Fruit fly (Drosophila melanogaster) Kc167 (cell line): ENCODE measurements around the gene Pfdn1.

Experiments
- Myc ChIP-seq: fragments of >200 bp; optimal IDR thresholded peaks from 2 replicates; lab custom pipeline; 2017; ENCODE audit warnings: missing external identifiers
- Sin3A ChIP-seq: fragments of >200 bp; optimal IDR thresholded peaks from 2 replicates; lab custom pipeline; 2018; ENCODE audit warnings: missing external identifiers
- h ChIP-seq: fragments of >200 bp; optimal IDR thresholded peaks from 3 replicates; lab custom pipeline; 2018; ENCODE audit warnings: missing external identifiers
- insv ChIP-seq: fragments of >200 bp; optimal IDR thresholded peaks from 3 replicates; lab custom pipeline; 2018; ENCODE audit warnings: missing external identifiers
- psq ChIP-seq: fragments of >200 bp; optimal IDR thresholded peaks from 2 replicates; lab custom pipeline; 2017; ENCODE audit warnings: missing external identifiers
- ttk ChIP-seq: sonication (Bioruptor generic); optimal IDR thresholded peaks from 2 replicates; lab custom pipeline; 2017; ENCODE audit warnings: missing external identifiers

Gene Pfdn1

dm6 chr2L:6084694-6085093, 15.8 kb downstream of the Pfdn1 start:
- TF ChIP-seq Sin3A (no peak), h (lab: Kevin White, UChicago) (no peak), insv (lab: Kevin White, UChicago) (no peak), ttk (lab: Kevin White, UChicago) (no peak), psq (lab: Kevin White, UChicago) (no peak), Myc (lab: Kevin White, UChicago) (no peak)

dm6 chr2L:6085733-6086317, 16.9 kb downstream of the Pfdn1 start:
- no peak for TF ChIP-seq psq (lab: Kevin White, UChicago)
- TF ChIP-seq insv (lab: Kevin White, UChicago), result no peak
- TF ChIP-seq ttk (lab: Kevin White, UChicago), result no peak
- TF ChIP-seq Sin3A, result no peak
- TF ChIP-seq h (lab: Kevin White, UChicago), result no peak
- TF ChIP-seq Myc (lab: Kevin White, UChicago), result no peak

dm6 chr2L:6086771-6087170, 17.9 kb downstream of the Pfdn1 start:
- TF ChIP-seq Sin3A (no peak), Myc (lab: Kevin White, UChicago) (no peak), h (lab: Kevin White, UChicago) (no peak), ttk (lab: Kevin White, UChicago) (no peak), insv (lab: Kevin White, UChicago) (no peak), psq (lab: Kevin White, UChicago) (no peak)

dm6 chr2L:6087685-6088084, 18.8 kb downstream of the Pfdn1 start:
- TF ChIP-seq insv (lab: Kevin White, UChicago) (no peak), Myc (lab: Kevin White, UChicago) (no peak), ttk (lab: Kevin White, UChicago) (no peak)

dm6 chr2L:6088371-6089365, 19.8 kb downstream of the Pfdn1 start:
- no peak for TF ChIP-seq Myc (lab: Kevin White, UChicago)
- TF ChIP-seq Sin3A, result no peak

- TF ChIP-seq h (lab: Kevin White, UChicago) (no peak), ttk (lab: Kevin White, UChicago) (no peak), insv (lab: Kevin White, UChicago) (no peak), psq (lab: Kevin White, UChicago) (no peak), Myc (lab: Kevin White, UChicago) (no peak), Sin3A (no peak)
Observed at dm6 chr2L:6089604-6090198, 20.8 kb downstream of the Pfdn1 start.

- no peak for TF ChIP-seq insv (lab: Kevin White, UChicago)
- no peak for TF ChIP-seq h (lab: Kevin White, UChicago)
- TF ChIP-seq psq (lab: Kevin White, UChicago), result no peak
- TF ChIP-seq Sin3A, result no peak
- no peak for TF ChIP-seq ttk (lab: Kevin White, UChicago)
- no peak for TF ChIP-seq Myc (lab: Kevin White, UChicago)
Observed at dm6 chr2L:6090365-6090764, 21.5 kb downstream of the Pfdn1 start.

- TF ChIP-seq ttk (lab: Kevin White, UChicago), result no peak
- no peak for TF ChIP-seq psq (lab: Kevin White, UChicago)
- no peak for TF ChIP-seq Sin3A
- TF ChIP-seq Myc (lab: Kevin White, UChicago), result no peak
- no peak for TF ChIP-seq h (lab: Kevin White, UChicago)
- no peak for TF ChIP-seq insv (lab: Kevin White, UChicago)
Observed at dm6 chr2L:6090786-6091716, 22.2 kb downstream of the Pfdn1 start, which contains the start of gene CG45075. TSS of gene CG45075 (plus strand) at chr2L:6091412.

dm6 chr2L:6092300-6092699, 23.4 kb downstream of the Pfdn1 start:
- TF ChIP-seq Sin3A (no peak), insv (lab: Kevin White, UChicago) (no peak), Myc (lab: Kevin White, UChicago) (no peak), h (lab: Kevin White, UChicago) (no peak), ttk (lab: Kevin White, UChicago) (no peak), psq (lab: Kevin White, UChicago) (no peak)

dm6 chr2L:6098479-6099269, 29.8 kb downstream of the Pfdn1 start, which contains the start of gene CG9175:
TSS of gene CG9175 (minus strand) at chr2L:6098966.
- no peak for TF ChIP-seq insv (lab: Kevin White, UChicago)
- TF ChIP-seq Sin3A, result no peak
- no peak for TF ChIP-seq Myc (lab: Kevin White, UChicago)
